Fruit fly (Drosophila melanogaster) whole organism, embryonic: ENCODE data around the gene Rpp30.

Source experiments
- CG10267 ChIP-seq: fragments of 200-800 bp; sonication (Bioruptor generic); optimal IDR thresholded peaks from 2 replicates; lab custom pipeline; 2018; ENCODE audit warnings: missing biosample characterization, mild to moderate bottlenecking, missing genetic modification characterization, moderate library complexity
- CG11504 ChIP-seq: fragments of 200-800 bp; sonication (Bioruptor generic); optimal IDR thresholded peaks from 3 replicates; lab custom pipeline; 2019; ENCODE audit warnings: missing biosample characterization, mild to moderate bottlenecking, missing genetic modification characterization, moderate library complexity
- CG12236 ChIP-seq: fragments of 200-800 bp; sonication (Bioruptor generic); optimal IDR thresholded peaks from 2 replicates; lab custom pipeline; 2016; ENCODE audit warnings: missing biosample characterization, missing genetic modification characterization
- CG1602 ChIP-seq: fragments of 200-800 bp; sonication (Bioruptor generic); optimal IDR thresholded peaks from 3 replicates; lab custom pipeline; 2016; ENCODE audit warnings: missing biosample characterization, missing genetic modification characterization
- CG17912 ChIP-seq: fragments of 200-800 bp; sonication (Bioruptor generic); optimal IDR thresholded peaks from 2 replicates; lab custom pipeline; 2018; ENCODE audit warnings: missing biosample characterization, mild to moderate bottlenecking, missing genetic modification characterization
- CG18011 ChIP-seq: fragments of 200-800 bp; sonication (Bioruptor generic); optimal IDR thresholded peaks from 2 replicates; lab custom pipeline; 2017; ENCODE audit warnings: missing biosample characterization, missing genetic modification characterization, mild to moderate bottlenecking, moderate library complexity, missing genotype
- CG18476 ChIP-seq: fragments of 200-800 bp; sonication (Bioruptor generic); optimal IDR thresholded peaks from 2 replicates; lab custom pipeline; 2016; ENCODE audit warnings: missing biosample characterization, mild to moderate bottlenecking, missing genetic modification characterization
- CG18599 ChIP-seq: fragments of 200-800 bp; sonication (Bioruptor generic); optimal IDR thresholded peaks from 3 replicates; lab custom pipeline; 2017; ENCODE audit warnings: missing biosample characterization, missing genetic modification characterization, mild to moderate bottlenecking, moderate library complexity, missing genetic modification reagents
- CG30403 ChIP-seq: fragments of 200-800 bp; sonication (Bioruptor generic); optimal IDR thresholded peaks from 3 replicates; lab custom pipeline; 2016; ENCODE audit warnings: missing biosample characterization, missing genetic modification characterization
- CG31365 ChIP-seq: fragments of 200-800 bp; sonication (Bioruptor generic); optimal IDR thresholded peaks from 2 replicates; lab custom pipeline; 2018; ENCODE audit warnings: missing biosample characterization, mild to moderate bottlenecking, missing genetic modification characterization
- CG3838 ChIP-seq: fragments of 200-800 bp; sonication (Bioruptor generic); optimal IDR thresholded peaks from 3 replicates; lab custom pipeline; 2016; ENCODE audit warnings: missing biosample characterization, missing genetic modification characterization
- CG4328 ChIP-seq: fragments of 200-800 bp; sonication (Bioruptor generic); optimal IDR thresholded peaks from 3 replicates; lab custom pipeline; 2017; ENCODE audit warnings: missing biosample characterization, missing genetic modification reagents, missing genetic modification characterization
- CG4820 ChIP-seq: fragments of 200-800 bp; sonication (Bioruptor generic); optimal IDR thresholded peaks from 3 replicates; lab custom pipeline; 2016; ENCODE audit warnings: missing biosample characterization, missing genetic modification characterization
- CG4854 ChIP-seq: fragments of 200-800 bp; sonication (Bioruptor generic); optimal IDR thresholded peaks from 2 replicates; lab custom pipeline; 2016; ENCODE audit warnings: missing biosample characterization, missing genetic modification characterization, inconsistent platforms
- CG7745 ChIP-seq: fragments of 200-800 bp; sonication (Bioruptor generic); optimal IDR thresholded peaks from 2 replicates; lab custom pipeline; 2018; ENCODE audit warnings: missing biosample characterization, mild to moderate bottlenecking, missing genetic modification characterization, moderate library complexity
- CG7786 ChIP-seq: fragments of 200-800 bp; sonication (Bioruptor generic); optimal IDR thresholded peaks from 2 replicates; lab custom pipeline; 2016; ENCODE audit warnings: missing biosample characterization, missing genetic modification characterization
- CG8359 ChIP-seq: fragments of 200-800 bp; sonication (Bioruptor generic); optimal IDR thresholded peaks from 2 replicates; lab custom pipeline; 2017; ENCODE audit warnings: missing biosample characterization, mild to moderate bottlenecking, missing genetic modification characterization, borderline replicate concordance
- CG9215 ChIP-seq: fragments of 200-800 bp; sonication (Bioruptor generic); IDR thresholded peaks from 2 replicates; pipeline ENCODE4 v1.3.6; 2022; ENCODE audit warnings: missing biosample characterization, missing genetic modification characterization
- Doc2 ChIP-seq: fragments of 200-800 bp; sonication (Bioruptor generic); IDR thresholded peaks from 2 replicates; pipeline ENCODE4 v1.3.6; 2022; ENCODE audit warnings: missing biosample characterization, missing genetic modification characterization
- H2.0 ChIP-seq: fragments of 200-800 bp; sonication (Bioruptor generic); IDR thresholded peaks from 2 replicates; pipeline ENCODE4 v1.3.6; 2022; ENCODE audit warnings: missing biosample characterization, missing genetic modification characterization
- HHEX ChIP-seq: fragments of 200-800 bp; sonication (Bioruptor generic); optimal IDR thresholded peaks from 3 replicates; lab custom pipeline; 2017; ENCODE audit warnings: missing biosample characterization, mild to moderate bottlenecking, missing genetic modification characterization, missing genetic modification reagents
- Hey ChIP-seq: fragments of 200-800 bp; sonication (Bioruptor generic); optimal IDR thresholded peaks from 3 replicates; lab custom pipeline; 2018; ENCODE audit warnings: missing biosample characterization, mild to moderate bottlenecking, missing genetic modification characterization
- Meics ChIP-seq: fragments of 200-800 bp; sonication (Bioruptor generic); optimal IDR thresholded peaks from 2 replicates; lab custom pipeline; 2017; ENCODE audit warnings: missing biosample characterization, mild to moderate bottlenecking, missing genetic modification characterization
- NC2α ChIP-seq: fragments of 200-800 bp; sonication (Bioruptor generic); optimal IDR thresholded peaks from 2 replicates; lab custom pipeline; 2016; ENCODE audit warnings: missing biosample characterization, missing genetic modification characterization
- Pdp1 ChIP-seq, 2 experiments: fragments of 200-800 bp; sonication (Bioruptor generic); optimal IDR thresholded peaks; 3 replicates each; lab custom pipeline; 2016; ENCODE audit warnings: missing biosample characterization in 2 of 2, missing genetic modification characterization in 2 of 2, mild to moderate bottlenecking in 1 of 2, moderate library complexity in 1 of 2
- Ravus ChIP-seq: fragments of 200-800 bp; sonication (Bioruptor generic); IDR thresholded peaks from 2 replicates; pipeline ENCODE4 v1.3.6; 2022; ENCODE audit warnings: missing biosample characterization, missing genetic modification characterization
- Sox102F ChIP-seq: fragments of 200-800 bp; sonication (Bioruptor generic); optimal IDR thresholded peaks from 2 replicates; lab custom pipeline; 2018; ENCODE audit warnings: missing biosample characterization, mild to moderate bottlenecking, missing genetic modification characterization, moderate library complexity
- Taf1 ChIP-seq: fragments of 200-800 bp; sonication (Bioruptor generic); IDR thresholded peaks from 2 replicates; pipeline ENCODE4 v1.3.6; 2022; ENCODE audit warnings: missing biosample characterization, missing genetic modification characterization
- amos ChIP-seq: fragments of 200-800 bp; sonication (Bioruptor generic); IDR thresholded peaks from 2 replicates; pipeline ENCODE4 v1.3.6; 2022; ENCODE audit warnings: missing biosample characterization, missing genetic modification characterization; ENCODE audit not compliant: partially characterized antibody
- ash1 ChIP-seq: fragments of 200-800 bp; sonication (Bioruptor generic); optimal IDR thresholded peaks from 2 replicates; lab custom pipeline; 2018; ENCODE audit warnings: missing biosample characterization, mild to moderate bottlenecking, missing genetic modification characterization
- bigmax ChIP-seq: fragments of 200-800 bp; sonication (Bioruptor generic); optimal IDR thresholded peaks from 2 replicates; lab custom pipeline; 2018; ENCODE audit warnings: missing biosample characterization, mild to moderate bottlenecking, missing genetic modification characterization
- ci ChIP-seq: fragments of 200-800 bp; sonication (Bioruptor generic); IDR thresholded peaks from 3 replicates; pipeline ENCODE4 v1.3.6; 2022; ENCODE audit warnings: missing biosample characterization, missing genetic modification characterization
- crc ChIP-seq: fragments of 200-800 bp; sonication (Bioruptor generic); optimal IDR thresholded peaks from 2 replicates; lab custom pipeline; 2016; ENCODE audit warnings: missing biosample characterization, missing genetic modification characterization
- dati ChIP-seq: fragments of 200-800 bp; sonication (Bioruptor generic); IDR thresholded peaks from 2 replicates; pipeline ENCODE4 v1.3.6; 2022; ENCODE audit warnings: missing biosample characterization, missing genetic modification characterization
- dmrt11E ChIP-seq: fragments of 200-800 bp; sonication (Bioruptor generic); optimal IDR thresholded peaks from 3 replicates; lab custom pipeline; 2018; ENCODE audit warnings: missing biosample characterization, mild to moderate bottlenecking, missing genetic modification characterization, moderate library complexity
- ems ChIP-seq: fragments of 200-800 bp; sonication (Bioruptor generic); optimal IDR thresholded peaks from 3 replicates; lab custom pipeline; 2016; ENCODE audit warnings: missing biosample characterization, missing genetic modification characterization
- fd96Cb ChIP-seq: fragments of 200-800 bp; sonication (Bioruptor generic); optimal IDR thresholded peaks from 2 replicates; lab custom pipeline; 2018; ENCODE audit warnings: missing biosample characterization, mild to moderate bottlenecking, missing genetic modification characterization, moderate library complexity
- hbn ChIP-seq: fragments of 200-800 bp; sonication (Bioruptor generic); IDR thresholded peaks from 2 replicates; pipeline ENCODE4 v1.3.6; 2022; ENCODE audit warnings: missing biosample characterization, missing genetic modification characterization; ENCODE audit not compliant: partially characterized antibody
- nerfin-2 ChIP-seq: fragments of 200-800 bp; sonication (Bioruptor generic); IDR thresholded peaks from 2 replicates; pipeline ENCODE4 v1.3.6; 2022; ENCODE audit warnings: missing biosample characterization, missing genetic modification characterization; ENCODE audit not compliant: partially characterized antibody
- odd ChIP-seq: fragments of 200-800 bp; sonication (Bioruptor generic); optimal IDR thresholded peaks from 2 replicates; lab custom pipeline; 2017; ENCODE audit warnings: missing biosample characterization, mild to moderate bottlenecking, missing genetic modification characterization
- org-1 ChIP-seq: fragments of 200-800 bp; sonication (Bioruptor generic); optimal IDR thresholded peaks from 2 replicates; lab custom pipeline; 2017; ENCODE audit warnings: missing biosample characterization, missing genetic modification characterization
- pita ChIP-seq: fragments of 200-800 bp; sonication (Bioruptor generic); optimal IDR thresholded peaks from 2 replicates; lab custom pipeline; 2017; ENCODE audit warnings: missing biosample characterization, mild to moderate bottlenecking, missing genetic modification characterization
- pzg ChIP-seq: fragments of 200-800 bp; sonication (Bioruptor generic); optimal IDR thresholded peaks from 3 replicates; lab custom pipeline; 2018; ENCODE audit warnings: missing biosample characterization, mild to moderate bottlenecking, missing genetic modification characterization, moderate library complexity
- rib ChIP-seq: fragments of 200-800 bp; sonication (Bioruptor generic); IDR thresholded peaks from 2 replicates; pipeline ENCODE4 v1.3.6; 2022; ENCODE audit warnings: missing biosample characterization, missing genetic modification characterization
- run ChIP-seq: fragments of 200-800 bp; sonication (Bioruptor generic); optimal IDR thresholded peaks from 3 replicates; lab custom pipeline; 2018; ENCODE audit warnings: missing biosample characterization, mild to moderate bottlenecking, missing genetic modification characterization
- salm ChIP-seq: fragments of 200-800 bp; sonication (Bioruptor generic); optimal IDR thresholded peaks from 2 replicates; lab custom pipeline; 2018; ENCODE audit warnings: missing biosample characterization, mild to moderate bottlenecking, missing genetic modification characterization
- slou ChIP-seq: fragments of 200-800 bp; sonication (Bioruptor generic); optimal IDR thresholded peaks from 3 replicates; lab custom pipeline; 2016; ENCODE audit warnings: missing biosample characterization, missing genetic modification characterization
- sr ChIP-seq: fragments of 200-800 bp; sonication (Bioruptor generic); IDR thresholded peaks from 3 replicates; pipeline ENCODE4 v1.3.6; 2022; ENCODE audit warnings: missing biosample characterization, missing genetic modification characterization
- stwl ChIP-seq: fragments of 200-800 bp; sonication (Bioruptor generic); optimal IDR thresholded peaks from 3 replicates; lab custom pipeline; 2018; ENCODE audit warnings: missing biosample characterization, mild to moderate bottlenecking, missing genetic modification characterization, moderate library complexity
- toy ChIP-seq: fragments of 200-800 bp; sonication (Bioruptor generic); IDR thresholded peaks from 2 replicates; pipeline ENCODE4 v1.3.6; 2022; ENCODE audit warnings: missing biosample characterization, missing genetic modification characterization
- unpg ChIP-seq: fragments of 200-800 bp; sonication (Bioruptor generic); optimal IDR thresholded peaks from 3 replicates; lab custom pipeline; 2018; ENCODE audit warnings: missing biosample characterization, mild to moderate bottlenecking, missing genetic modification characterization, moderate library complexity

Rpp30 gene

dm6 chr2L:283071-283482, 30.9 kb upstream of the Rpp30 start, which contains the start of gene CG11601 (continued):
- TF ChIP-seq CG12236 (GFP tag; lab: Kevin White, UChicago) (no peak), CG18599 (no peak), Sox102F (GFP tag; lab: Kevin White, UChicago) (no peak), CG4328 (GFP tag; lab: Kevin White, UChicago) (no peak), CG18476 (GFP tag; lab: Kevin White, UChicago) (no peak), CG4820 (GFP tag; lab: Kevin White, UChicago) (peak; percentile 26), Taf1 (GFP tag; lab: Robert Waterston, UW) (no peak), stwl (tag; lab: Kevin White, UChicago) (no peak), pzg (peak; percentile 71), crc (GFP tag; lab: Kevin White, UChicago) (no peak), Doc2 (GFP tag; lab: Robert Waterston, UW) (0 out of 2 replicates have a peak, but pooled peaks have one; percentile 25), dmrt11E (tag; lab: Kevin White, UChicago) (peak; percentile 1), CG1602 (GFP tag; lab: Kevin White, UChicago) (no peak), CG4854 (no peak), CG7786 (peak; percentile 36), odd (GFP tag; lab: Kevin White, UChicago) (no peak), slou (GFP tag; lab: Kevin White, UChicago) (no peak), unpg (GFP tag; lab: Kevin White, UChicago) (no peak), HHEX (GFP tag; lab: Kevin White, UChicago) (peak; percentile 9), CG7745 (tag; lab: Kevin White, UChicago) (no peak), sr (GFP tag; lab: Robert Waterston, UW) (no peak), bigmax (GFP tag; lab: Kevin White, UChicago) (no peak), Ravus (GFP tag; lab: Robert Waterston, UW) (no peak), run (tag; lab: Kevin White, UChicago) (no peak), nerfin-2 (GFP tag; lab: Robert Waterston, UW) (no peak), dati (no peak), CG11504 (tag; lab: Kevin White, UChicago) (peak; percentile 29), fd96Cb (tag; lab: Kevin White, UChicago) (no peak), Pdp1 (GFP tag; optimal IDR thresholded peaks at IDR 0.05; lab: Kevin White, UChicago) (peak in 1 of 2 experiments; percentile 57), NC2α (GFP tag; lab: Kevin White, UChicago) (no peak), CG8359 (no peak), salm (tag; lab: Kevin White, UChicago) (no peak), ci (GFP tag; lab: Robert Waterston, UW) (peak; percentile 58; the same call in 1 of the 3 replicates), CG18011 (GFP tag; lab: Kevin White, UChicago) (no peak), CG10267 (tag; lab: Kevin White, UChicago) (no peak), CG17912 (no peak), CG3838 (GFP tag; lab: Kevin White, UChicago) (no peak), CG31365 (tag; lab: Kevin White, UChicago) (peak; percentile 27), hbn (peak; percentile 25; the same call in 1 of the 2 replicates), ems (no peak), toy (GFP tag; lab: Robert Waterston, UW) (no peak), org-1 (no peak), amos (peak; percentile 31; the same call in 1 of the 2 replicates), CG30403 (GFP tag; lab: Kevin White, UChicago) (peak; percentile 59), H2.0 (GFP tag; lab: Robert Waterston, UW) (no peak), Hey (no peak), ash1 (no peak), CG9215 (GFP tag; lab: Robert Waterston, UW) (no peak), rib (GFP tag; lab: Robert Waterston, UW) (no peak), Meics (GFP tag; lab: Kevin White, UChicago) (no peak), pita (GFP tag; lab: Kevin White, UChicago) (no peak)
